Worm (Caenorhabditis elegans) whole organism, L3 larva: ENCODE results near the gene npl-10.
A peak's percentile ranks its signal among the peaks of the same experiment; 100 is the strongest.

Source experiments
- ZK546.5 ChIP-seq: sonication (generic microtip); optimal IDR thresholded peaks from 2 replicates; lab custom pipeline; 2017; ENCODE audit warnings: missing biosample characterization, missing genetic modification characterization
- ama-1 ChIP-seq: fragments of 150-350 bp; optimal IDR thresholded peaks from 2 replicates; lab custom pipeline; 2018
- ceh-28 ChIP-seq: fragments of 150-350 bp; optimal IDR thresholded peaks from 2 replicates; lab custom pipeline; 2014; ENCODE audit warnings: missing biosample characterization, missing genetic modification reagents, missing genetic modification characterization
- ceh-82 ChIP-seq: fragments of 150-350 bp; optimal IDR thresholded peaks from 2 replicates; lab custom pipeline; 2014; ENCODE audit warnings: missing biosample characterization, missing genetic modification characterization
- ceh-9 ChIP-seq: sonication (generic microtip); optimal IDR thresholded peaks from 2 replicates; lab custom pipeline; 2018; ENCODE audit warnings: missing biosample characterization, missing genetic modification characterization
- daf-12 ChIP-seq: fragments of 150-350 bp; optimal IDR thresholded peaks from 2 replicates; lab custom pipeline; 2014; ENCODE audit warnings: missing biosample characterization, missing genetic modification reagents, missing genetic modification characterization
- egl-27 ChIP-seq: sonication (generic microtip); optimal IDR thresholded peaks from 4 replicates; lab custom pipeline; 2017; ENCODE audit warnings: missing biosample characterization, missing genetic modification reagents, missing genetic modification characterization
- egl-5 ChIP-seq: fragments of 150-350 bp; optimal IDR thresholded peaks from 2 replicates; lab custom pipeline; 2017; ENCODE audit warnings: missing biosample characterization, missing genetic modification reagents, missing genetic modification characterization, inconsistent platforms
- elt-2 ChIP-seq: sonication (generic microtip); optimal IDR thresholded peaks from 2 replicates; lab custom pipeline; 2016; ENCODE audit warnings: missing genetic modification reagents, mild to moderate bottlenecking, missing genetic modification characterization, missing compliant biosample characterization
- elt-3 ChIP-seq, 3 experiments: fragments of 150-350 bp in 1 of 3; sonication (generic microtip) in 2 of 3; optimal IDR thresholded peaks; 2 replicates in 2 of 3; 4 replicates in 1 of 3; lab custom pipeline; 2014 to 2017; ENCODE audit warnings: missing biosample characterization in 3 of 3, missing genetic modification characterization in 3 of 3
- eor-1 ChIP-seq, 2 experiments: fragments of 150-350 bp; optimal IDR thresholded peaks; 2 replicates each; lab custom pipeline; 2014 to 2018; ENCODE audit warnings: missing biosample characterization in 2 of 2, missing genetic modification characterization in 2 of 2
- fkh-10 ChIP-seq: sonication (generic microtip); optimal IDR thresholded peaks from 2 replicates; lab custom pipeline; 2017; ENCODE audit warnings: missing biosample characterization, missing genetic modification reagents, missing genetic modification characterization
- fkh-2 ChIP-seq: fragments of 150-350 bp; optimal IDR thresholded peaks from 2 replicates; lab custom pipeline; 2014; ENCODE audit warnings: missing biosample characterization, missing genetic modification reagents, missing genetic modification characterization
- hmg-11 ChIP-seq: sonication (generic microtip); optimal IDR thresholded peaks from 2 replicates; lab custom pipeline; 2016; ENCODE audit warnings: missing genetic modification characterization, missing compliant biosample characterization
- lsy-12 ChIP-seq: sonication (generic microtip); optimal IDR thresholded peaks from 2 replicates; lab custom pipeline; 2016; ENCODE audit warnings: mild to moderate bottlenecking, missing genetic modification characterization, missing compliant biosample characterization
- mml-1 ChIP-seq: fragments of 150-350 bp; sonication (generic microtip); optimal IDR thresholded peaks from 3 replicates; lab custom pipeline; 2014; ENCODE audit warnings: missing biosample characterization, missing genetic modification characterization
- nfya-1 ChIP-seq: sonication (generic microtip); optimal IDR thresholded peaks from 2 replicates; lab custom pipeline; 2017; ENCODE audit warnings: missing genetic modification characterization, mild to moderate bottlenecking, missing compliant biosample characterization, antibody characterized with exemption, moderate library complexity; ENCODE audit not compliant: insufficient read depth
- nhr-11 ChIP-seq: fragments of 150-350 bp; optimal IDR thresholded peaks from 2 replicates; lab custom pipeline; 2014; ENCODE audit warnings: missing biosample characterization, missing genetic modification characterization
- nhr-12 ChIP-seq: fragments of 150-350 bp; optimal IDR thresholded peaks from 2 replicates; lab custom pipeline; 2014; ENCODE audit warnings: missing biosample characterization, missing genetic modification characterization
- nhr-23 ChIP-seq: fragments of 150-350 bp; optimal IDR thresholded peaks from 2 replicates; lab custom pipeline; 2014; ENCODE audit warnings: missing biosample characterization, missing genetic modification reagents, missing genetic modification characterization
- nhr-237 ChIP-seq: fragments of 150-350 bp; optimal IDR thresholded peaks from 2 replicates; lab custom pipeline; 2014; ENCODE audit warnings: missing biosample characterization, missing genetic modification characterization
- nhr-28 ChIP-seq: fragments of 150-350 bp; optimal IDR thresholded peaks from 2 replicates; lab custom pipeline; 2014; ENCODE audit warnings: missing biosample characterization, missing genetic modification characterization
- nhr-43 ChIP-seq: sonication (generic microtip); optimal IDR thresholded peaks from 2 replicates; lab custom pipeline; 2016; ENCODE audit warnings: mild to moderate bottlenecking, missing genetic modification characterization, missing compliant biosample characterization; ENCODE audit not compliant: poor library complexity, severe bottlenecking
- pha-4 ChIP-seq: fragments of 150-350 bp; optimal IDR thresholded peaks from 2 replicates; lab custom pipeline; 2014; ENCODE audit warnings: missing biosample characterization, missing genetic modification reagents, missing genetic modification characterization
- pqm-1 ChIP-seq: fragments of 150-350 bp; optimal IDR thresholded peaks from 2 replicates; lab custom pipeline; 2017; ENCODE audit warnings: missing biosample characterization, missing genetic modification characterization, inconsistent platforms
- sea-2 ChIP-seq: fragments of 150-350 bp; sonication (generic microtip); optimal IDR thresholded peaks from 4 replicates; lab custom pipeline; 2014; ENCODE audit warnings: missing biosample characterization, missing genetic modification reagents, missing genetic modification characterization
- skn-1 ChIP-seq: fragments of 150-350 bp; optimal IDR thresholded peaks from 2 replicates; lab custom pipeline; 2014; ENCODE audit warnings: missing biosample characterization, missing genetic modification characterization
- snpc-4 ChIP-seq: fragments of 150-350 bp; optimal IDR thresholded peaks from 2 replicates; lab custom pipeline; 2014; ENCODE audit warnings: missing biosample characterization, missing genetic modification characterization
- unc-62 ChIP-seq: fragments of 150-350 bp; sonication (generic microtip); optimal IDR thresholded peaks from 4 replicates; lab custom pipeline; 2014; ENCODE audit warnings: missing biosample characterization, missing genetic modification reagents, missing genetic modification characterization
- ztf-11 ChIP-seq: fragments of 150-350 bp; optimal IDR thresholded peaks from 2 replicates; lab custom pipeline; 2014; ENCODE audit warnings: missing biosample characterization, missing genetic modification characterization
- ztf-4 ChIP-seq: fragments of 150-350 bp; optimal IDR thresholded peaks from 2 replicates; lab custom pipeline; 2014; ENCODE audit warnings: missing biosample characterization, missing genetic modification characterization

Gene npl-10

ce11 chrIII:3952058-3952457 lies 16.4 kb upstream of the npl-10 start:
- no peak for TF ChIP-seq eor-1 (tag; optimal IDR thresholded peaks at IDR 0.05; lab: Kevin White, UChicago)
- peak; percentile 80 for TF ChIP-seq pha-4 (tag; lab: Kevin White, UChicago)
- peak; percentile 77 for TF ChIP-seq nhr-23 (tag; lab: Kevin White, UChicago)
- no peak for TF ChIP-seq fkh-10 (GFP tag; lab: Kevin White, UChicago)
- peak; percentile 26 for TF ChIP-seq elt-2 (tag; lab: Kevin White, UChicago)
- peak; percentile 46 for TF ChIP-seq nhr-43 (tag; lab: Kevin White, UChicago)
- no peak for TF ChIP-seq ztf-11
- TF ChIP-seq mml-1 (tag; lab: Kevin White, UChicago) = no peak
- TF ChIP-seq snpc-4 = peak; percentile 15
- peak; percentile 8 for TF ChIP-seq nfya-1 (tag; lab: Kevin White, UChicago)
- TF ChIP-seq pqm-1 (tag; lab: Kevin White, UChicago) = peak; percentile 26
- TF ChIP-seq egl-5 (tag; lab: Kevin White, UChicago) = no peak
- no peak for TF ChIP-seq egl-27

- TF ChIP-seq ZK546.5 (tag; lab: Kevin White, UChicago) (no peak), sea-2 (no peak), daf-12 (no peak), snpc-4 (no peak), nhr-43 (tag; lab: Kevin White, UChicago) (no peak), elt-3 (tag; optimal IDR thresholded peaks at IDR 0.05; lab: Kevin White, UChicago) (no peak), ama-1 (lab: Kevin White, UChicago) (no peak)
- TF ChIP-seq, all 47 proteins: peak for 0
Observed at ce11 chrIII:3931423-3931822, 4.3 kb downstream of the npl-10 start, which contains the start of gene F37A8.2. F37A8.2 (minus strand) TSS chrIII:3931523.

DNA sequence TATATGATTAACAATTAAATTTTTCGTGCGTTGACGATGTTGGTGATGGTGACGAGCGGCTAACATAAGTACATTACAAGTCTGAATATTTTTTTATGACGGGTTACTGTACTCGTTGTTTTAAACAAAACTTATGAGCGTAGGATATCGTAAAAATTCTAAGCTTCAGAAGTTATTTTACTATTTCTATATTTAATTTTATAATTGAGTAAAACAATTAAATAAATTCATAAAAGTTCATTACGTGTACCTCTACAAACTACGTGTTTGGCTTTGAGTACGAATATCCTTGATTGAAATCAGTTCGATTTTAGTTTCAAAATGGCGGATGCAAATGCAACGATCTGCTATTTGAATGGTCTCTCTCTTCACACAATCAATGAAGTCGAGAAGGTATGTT lies 7.6 kb downstream of the npl-10 start, which contains the start of gene F37A8.1:
TSS of gene F37A8.1 (plus strand) at position 301 of the 400 bp plus-strand sequence.
- TF ChIP-seq nhr-28 (no peak), eor-1 (tag; optimal IDR thresholded peaks at IDR 0.05; lab: Kevin White, UChicago) (no peak)

DNA sequence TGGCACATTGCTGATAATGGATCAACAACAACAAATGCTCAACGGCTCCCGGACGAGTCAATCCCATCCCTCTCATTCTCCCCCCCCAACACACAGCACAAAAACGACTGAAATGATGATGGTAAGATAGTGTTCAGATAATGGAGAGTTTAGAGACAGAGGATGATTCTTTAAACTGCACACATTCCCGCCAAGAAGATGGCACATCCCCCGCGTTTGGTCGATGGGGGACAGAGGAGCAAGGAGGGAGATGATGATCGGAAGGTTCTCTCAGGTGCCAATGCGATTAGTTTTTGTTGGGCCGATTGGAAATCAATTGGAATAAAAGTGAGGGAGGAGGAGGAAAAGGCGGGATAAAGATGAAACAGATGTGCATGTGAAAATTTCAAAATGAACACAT lies 8.3 kb downstream of the npl-10 start:
- TF ChIP-seq lsy-12 (tag; lab: Kevin White, UChicago) (no peak), egl-5 (tag; lab: Kevin White, UChicago) (peak; percentile 67), hmg-11 (tag; lab: Kevin White, UChicago) (no peak)
- TF ChIP-seq, all 47 proteins: peak for 1

DNA sequence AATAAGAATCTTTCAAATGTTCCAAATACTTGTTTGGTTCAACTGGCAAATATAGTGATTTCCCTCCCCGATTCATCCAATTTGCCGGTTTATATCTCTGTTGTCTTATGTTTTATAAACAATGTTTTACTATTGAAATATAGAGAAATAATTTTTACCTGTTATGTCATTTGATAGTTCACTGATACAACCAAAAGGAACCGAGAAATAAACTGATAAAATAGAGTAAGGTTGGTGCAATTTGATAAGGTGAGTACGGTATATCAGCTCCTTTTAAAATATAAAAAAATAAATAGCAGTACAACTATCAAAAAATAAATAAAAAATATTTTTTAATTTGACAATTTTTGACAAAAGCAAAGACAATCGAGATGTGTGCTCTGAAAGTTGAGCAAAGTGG lies 8.9 kb downstream of the npl-10 start:
- TF ChIP-seq pqm-1 (tag; lab: Kevin White, UChicago) (no peak), nhr-43 (tag; lab: Kevin White, UChicago) (no peak), ceh-9 (tag; lab: Kevin White, UChicago) (no peak)

ce11 chrIII:3926116-3926515 lies 9.6 kb downstream of the npl-10 start, which contains the start of gene ZK1058.9:
ZK1058.9 (minus strand) TSS chrIII:3926216.
- TF ChIP-seq fkh-2 (no peak), nhr-23 (tag; lab: Kevin White, UChicago) (no peak), nhr-237 (tag; lab: Kevin White, UChicago) (no peak), ceh-9 (tag; lab: Kevin White, UChicago) (no peak), snpc-4 (no peak), ceh-28 (tag; lab: Kevin White, UChicago) (no peak), nfya-1 (tag; lab: Kevin White, UChicago) (no peak), ztf-11 (no peak), ztf-4 (tag; lab: Kevin White, UChicago) (no peak), sea-2 (no peak), eor-1 (tag; optimal IDR thresholded peaks at IDR 0.05; lab: Kevin White, UChicago) (no peak), hmg-11 (tag; lab: Kevin White, UChicago) (no peak), elt-2 (tag; lab: Kevin White, UChicago) (no peak), daf-12 (no peak), unc-62 (GFP tag; lab: Kevin White, UChicago) (no peak), pha-4 (tag; lab: Kevin White, UChicago) (no peak), ceh-82 (tag; lab: Kevin White, UChicago) (no peak), nhr-12 (tag; lab: Kevin White, UChicago) (no peak), nhr-11 (tag; lab: Kevin White, UChicago) (no peak), skn-1 (tag; lab: Kevin White, UChicago) (no peak)
